Worm (Caenorhabditis elegans): Measurements from ENCODE around the gene hpo-26.

The hpo-26 gene

DNA sequence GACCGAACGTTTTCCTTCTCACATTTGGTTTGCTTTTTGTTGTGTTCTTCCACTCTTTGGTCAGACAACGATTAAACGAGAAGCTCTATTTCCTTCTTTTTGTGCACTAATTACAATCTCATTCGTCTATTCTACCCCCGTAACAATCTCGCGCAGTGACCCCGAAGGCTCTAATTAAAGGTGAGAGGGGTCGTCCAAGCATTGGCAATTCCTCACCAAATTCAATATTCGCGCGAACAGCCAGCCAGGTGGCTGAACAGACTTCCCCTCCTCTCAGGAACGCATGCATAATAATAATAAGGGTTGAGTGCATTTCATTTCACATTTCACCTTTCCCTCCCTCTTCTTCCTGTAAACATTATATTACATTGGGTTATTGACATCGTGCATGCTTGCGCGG, 47.8 kb downstream of the hpo-26 start:
- TF ChIP-seq med-1 (GFP tag; optimal IDR thresholded peaks at IDR 0.05; ENCODE audit: insufficient read depth): no peak
- TF ChIP-seq cog-1 (tag; optimal IDR thresholded peaks at IDR 0.05): peak; percentile 12

All from whole organism, midembryonic.